Fruit fly (Drosophila melanogaster): ENCODE results near the gene eIF4H1.

- TF ChIP-seq Eip78C (GFP tag), result no peak
- TF ChIP-seq Gug (GFP tag; IDR thresholded peaks at IDR 0.05), result no peak
- no peak for TF ChIP-seq lz (GFP tag; optimal IDR thresholded peaks at IDR 0.05)
- no peak for TF ChIP-seq acj6 (GFP tag; optimal IDR thresholded peaks at IDR 0.05)
- no peak for TF ChIP-seq CG11294 (GFP tag; IDR thresholded peaks at IDR 0.05)
- no peak for TF ChIP-seq CG6163 (GFP tag; IDR thresholded peaks at IDR 0.05)
- no peak for TF ChIP-seq Sox102F (GFP tag; optimal IDR thresholded peaks at IDR 0.05)
- TF ChIP-seq fkh (GFP tag; optimal IDR thresholded peaks at IDR 0.05), result no peak
- TF ChIP-seq CG16779 (tag; optimal IDR thresholded peaks at IDR 0.05), result no peak
- no peak for TF ChIP-seq CG6808 (GFP tag; optimal IDR thresholded peaks at IDR 0.05)
- TF ChIP-seq fd59A (GFP tag; optimal IDR thresholded peaks at IDR 0.05), result no peak
- no peak for TF ChIP-seq CG11762 (GFP tag; optimal IDR thresholded peaks at IDR 0.05; ENCODE audit: insufficient read depth)
These were observed 8.1 kb downstream of the eIF4H1 start for dm6 chrX:16456582-16456981.

All from whole organism, prepupa.